Worm (Caenorhabditis elegans): ENCODE data around the gene F17C11.13.

Gene F17C11.13

DNA sequence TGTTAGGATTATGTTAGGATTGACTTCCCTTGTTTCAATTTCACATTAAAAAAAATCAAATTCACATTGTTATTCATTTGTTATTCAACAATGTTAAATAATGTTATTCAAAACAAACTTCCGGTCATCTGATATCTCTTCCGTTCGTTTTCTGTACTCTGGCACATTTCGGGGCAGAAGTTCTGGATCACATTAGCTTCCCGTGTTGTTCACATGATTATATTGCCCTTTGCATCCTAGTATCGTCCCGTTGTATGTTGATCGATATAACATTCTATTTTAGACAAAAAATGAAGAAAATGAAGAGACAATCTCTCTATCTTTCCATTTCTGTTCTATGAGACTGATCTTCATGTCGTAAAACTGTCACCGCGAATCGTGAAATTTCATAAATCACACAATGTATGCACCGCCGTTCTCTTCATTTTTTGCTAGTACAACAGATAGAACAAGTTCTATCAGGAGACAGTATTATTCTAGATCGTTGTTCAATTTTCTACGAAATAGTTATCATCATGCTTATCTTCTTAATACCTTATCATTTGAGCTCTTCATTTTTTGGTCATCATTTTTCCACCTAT, 15.6 kb upstream of the F17C11.13 start:
- no peak for TF ChIP-seq mel-28 (tag; optimal IDR thresholded peaks at IDR 0.05; ENCODE audit: borderline replicate concordance)
- TF ChIP-seq T26A5.8 (tag; optimal IDR thresholded peaks at IDR 0.05): no peak

DNA sequence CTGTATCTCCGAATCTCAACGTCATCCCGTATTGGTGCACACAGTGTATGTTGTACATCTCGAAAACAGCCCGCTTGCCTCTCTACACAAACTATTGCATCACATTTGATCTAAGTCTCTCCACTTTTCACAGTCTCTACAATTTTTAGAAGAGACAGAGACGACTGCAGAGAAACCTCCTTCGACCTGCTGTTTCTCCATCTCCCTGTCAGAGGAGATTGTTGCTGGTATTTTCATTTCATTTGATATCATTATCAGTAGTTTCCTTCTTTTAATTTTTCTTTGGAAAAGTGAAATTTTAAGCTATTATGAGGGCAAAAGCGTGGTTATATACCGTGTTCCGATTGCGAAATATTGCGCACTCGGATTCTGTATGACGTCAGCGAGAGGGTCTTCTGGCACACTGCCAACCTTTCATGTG, 15.1 kb upstream of the F17C11.13 start:
- peak; percentile 62 for TF ChIP-seq dox-1 (GFP tag; IDR thresholded peaks at IDR 0.05)
- no peak for TF ChIP-seq F55B11.4 (tag; optimal IDR thresholded peaks at IDR 0.05; ENCODE audit: borderline replicate concordance, insufficient read depth)
- no peak for TF ChIP-seq ztf-25 (GFP tag; IDR thresholded peaks at IDR 0.05)
- TF ChIP-seq F52B5.7 (tag; optimal IDR thresholded peaks at IDR 0.05): no peak
- no peak for TF ChIP-seq athp-1 (tag; optimal IDR thresholded peaks at IDR 0.05)
- TF ChIP-seq nhr-90 (tag; optimal IDR thresholded peaks at IDR 0.05): peak; percentile 57
- peak; percentile 31; the same call in 1 of the 2 replicates for TF ChIP-seq pbrm-1 (GFP tag; IDR thresholded peaks at IDR 0.05)
- no peak for TF ChIP-seq ceh-100 (GFP tag; IDR thresholded peaks at IDR 0.05)
- no peak for TF ChIP-seq Y53F4B.3 (GFP tag; IDR thresholded peaks at IDR 0.05)
- TF ChIP-seq hmg-20 (GFP tag; IDR thresholded peaks at IDR 0.05): no peak
- TF ChIP-seq atf-7 (tag; optimal IDR thresholded peaks at IDR 0.05): peak; percentile 94
- TF ChIP-seq lin-26 (GFP tag; IDR thresholded peaks at IDR 0.05): no peak
- TF ChIP-seq B0336.3 (GFP tag; IDR thresholded peaks at IDR 0.05): peak; percentile 87
- TF ChIP-seq K12H6.12 (tag; optimal IDR thresholded peaks at IDR 0.05): peak; percentile 42
- TF ChIP-seq sptf-2 (GFP tag; optimal IDR thresholded peaks at IDR 0.05): no peak
- TF ChIP-seq mcd-1 (GFP tag; IDR thresholded peaks at IDR 0.05): peak; percentile 8; the same call in 1 of the 2 replicates
- peak; percentile 4 for TF ChIP-seq tbp1 (GFP tag; optimal IDR thresholded peaks at IDR 0.05)
- peak; percentile 52 for TF ChIP-seq ZK185.1 (tag; optimal IDR thresholded peaks at IDR 0.05; ENCODE audit: poor library complexity, severe bottlenecking)
- TF ChIP-seq unc-62 (GFP tag; optimal IDR thresholded peaks at IDR 0.05): peak; percentile 9
- TF ChIP-seq nfyb-1 (GFP tag; IDR thresholded peaks at IDR 0.05): peak; percentile 68; the same call in 1 of the 2 replicates
- peak; percentile 19 for TF ChIP-seq F23B12.7 (tag; optimal IDR thresholded peaks at IDR 0.05; ENCODE audit: insufficient read depth)
- no peak for TF ChIP-seq hrde-1 (tag; optimal IDR thresholded peaks at IDR 0.05; ENCODE audit: borderline replicate concordance)
- peak; percentile 80 for TF ChIP-seq ztf-22 (GFP tag; optimal IDR thresholded peaks at IDR 0.05)
- TF ChIP-seq madf-10 (tag; optimal IDR thresholded peaks at IDR 0.05): peak; percentile 62
- no peak for TF ChIP-seq dpff-1 (tag; optimal IDR thresholded peaks at IDR 0.05)
- peak; percentile 29 for TF ChIP-seq gei-17 (GFP tag; optimal IDR thresholded peaks at IDR 0.05)
- TF ChIP-seq egl-44 (GFP tag; IDR thresholded peaks at IDR 0.05): peak; percentile 71
- peak; percentile 79 for TF ChIP-seq hmg-1.2 (GFP tag; IDR thresholded peaks at IDR 0.05)
- TF ChIP-seq cebp-1 (GFP tag; IDR thresholded peaks at IDR 0.05): peak; percentile 95
- peak; percentile 99 for TF ChIP-seq cebp-1 (tag; optimal IDR thresholded peaks at IDR 0.05)
- TF ChIP-seq lin-40 (tag; optimal IDR thresholded peaks at IDR 0.05): peak; percentile 55
- no peak for TF ChIP-seq F37B4.10 (GFP tag; IDR thresholded peaks at IDR 0.05)
- TF ChIP-seq nhr-80 (tag; optimal IDR thresholded peaks at IDR 0.05): peak; percentile 96
- no peak for TF ChIP-seq lin-54 (GFP tag; optimal IDR thresholded peaks at IDR 0.05)
- no peak for TF ChIP-seq nfya-2 (GFP tag; IDR thresholded peaks at IDR 0.05)
- no peak for TF ChIP-seq egl-18 (GFP tag; IDR thresholded peaks at IDR 0.05)
- TF ChIP-seq ceh-27 (GFP tag; optimal IDR thresholded peaks at IDR 0.05): peak; percentile 52
- peak in 1 of 2 experiments; percentile 53 for TF ChIP-seq let-607 (tag; optimal IDR thresholded peaks at IDR 0.05)
- TF ChIP-seq chd-7 (tag; optimal IDR thresholded peaks at IDR 0.05): peak; percentile 72
- no peak for TF ChIP-seq lir-1 (GFP tag; conservative IDR thresholded peaks at IDR 0.05)
- TF ChIP-seq ama-1 (optimal IDR thresholded peaks at IDR 0.05): peak; percentile 41
- TF ChIP-seq ama-1 (GFP tag; optimal IDR thresholded peaks at IDR 0.05): no peak
- TF ChIP-seq ccch-3 (GFP tag; optimal IDR thresholded peaks at IDR 0.05): no peak
- peak; percentile 42 for TF ChIP-seq tlf-1 (GFP tag; optimal IDR thresholded peaks at IDR 0.05)
- peak; percentile 73 for TF ChIP-seq attf-5 (GFP tag; optimal IDR thresholded peaks at IDR 0.05)
